Worm (Caenorhabditis elegans) whole organism, young adult: ENCODE data around the gene pqn-27.

Experiments
- B0035.1 ChIP-seq: sonication (generic microtip); optimal IDR thresholded peaks from 2 replicates; lab custom pipeline; 2016; ENCODE audit warnings: missing genetic modification characterization, mild to moderate bottlenecking, missing compliant biosample characterization, missing genotype, missing genetic modification reagents
- B0261.1 ChIP-seq: sonication (generic microtip); optimal IDR thresholded peaks from 2 replicates; lab custom pipeline; 2016; ENCODE audit warnings: mild to moderate bottlenecking, missing genetic modification characterization, moderate library complexity, missing compliant biosample characterization
- B0336.3 ChIP-seq: fragments of 200-800 bp; sonication (Bioruptor generic); IDR thresholded peaks from 2 replicates; pipeline ENCODE4 v1.3.6; 2022; ENCODE audit warnings: missing genetic modification characterization, missing compliant biosample characterization
- C06A6.2 ChIP-seq: fragments of 200-800 bp; sonication (Bioruptor generic); conservative IDR thresholded peaks from 2 replicates; pipeline ENCODE4 v1.3.6; 2022; ENCODE audit warnings: missing genetic modification characterization, missing compliant biosample characterization
- C17E4.6 ChIP-seq: fragments of 200-800 bp; sonication (Bioruptor generic); IDR thresholded peaks from 2 replicates; pipeline ENCODE4 v1.3.6; 2022; ENCODE audit warnings: missing genetic modification reagents, missing genetic modification characterization, missing compliant biosample characterization
- D2030.7 ChIP-seq: fragments of 200-800 bp; sonication (Bioruptor generic); IDR thresholded peaks from 2 replicates; pipeline ENCODE4 v1.3.6; 2022; ENCODE audit warnings: missing genetic modification reagents, missing genetic modification characterization, missing compliant biosample characterization
- F33H1.4 ChIP-seq: fragments of 200-800 bp; sonication (Bioruptor generic); IDR thresholded peaks from 2 replicates; pipeline ENCODE4 v1.3.6; 2022; ENCODE audit warnings: missing genetic modification reagents, missing genetic modification characterization, missing compliant biosample characterization
- F57A8.1 ChIP-seq: fragments of 200-800 bp; sonication (Bioruptor generic); optimal IDR thresholded peaks from 2 replicates; lab custom pipeline; 2018; ENCODE audit warnings: mild to moderate bottlenecking, missing genetic modification characterization, moderate library complexity, missing compliant biosample characterization
- K12H6.12 ChIP-seq: fragments of 200-800 bp; sonication (Bioruptor generic); optimal IDR thresholded peaks from 2 replicates; lab custom pipeline; 2018; ENCODE audit warnings: mild to moderate bottlenecking, missing genetic modification characterization, missing compliant biosample characterization
- Y53G8AR.9 ChIP-seq: fragments of 200-800 bp; sonication (Bioruptor generic); conservative IDR thresholded peaks from 2 replicates; pipeline ENCODE4 v1.3.6; 2022; ENCODE audit warnings: missing genetic modification reagents, missing genetic modification characterization, missing compliant biosample characterization
- Y56A3A.18 ChIP-seq: fragments of 200-800 bp; sonication (Bioruptor generic); IDR thresholded peaks from 2 replicates; pipeline ENCODE4 v1.3.6; 2022; ENCODE audit warnings: missing genetic modification reagents, missing genetic modification characterization, missing compliant biosample characterization
- Y95B8A.8 ChIP-seq: fragments of 200-800 bp; sonication (Bioruptor generic); IDR thresholded peaks from 2 replicates; pipeline ENCODE4 v1.3.6; 2022; ENCODE audit warnings: missing genetic modification reagents, missing genetic modification characterization, missing compliant biosample characterization
- aptf-2 ChIP-seq: fragments of 200-800 bp; sonication (Bioruptor generic); conservative IDR thresholded peaks from 2 replicates; pipeline ENCODE4 v1.3.6; 2022; ENCODE audit warnings: missing genetic modification reagents, missing genetic modification characterization, missing compliant biosample characterization
- athp-1 ChIP-seq: sonication (generic microtip); optimal IDR thresholded peaks from 2 replicates; lab custom pipeline; 2017; ENCODE audit warnings: mild to moderate bottlenecking, missing genetic modification characterization, missing compliant biosample characterization
- attf-3 ChIP-seq: fragments of 200-800 bp; sonication (Bioruptor generic); conservative IDR thresholded peaks from 2 replicates; pipeline ENCODE4 v1.3.6; 2022; ENCODE audit warnings: missing genetic modification reagents, missing genetic modification characterization, missing compliant biosample characterization
- attf-5 ChIP-seq: fragments of 200-800 bp; sonication (Bioruptor generic); optimal IDR thresholded peaks from 2 replicates; lab custom pipeline; 2018; ENCODE audit warnings: mild to moderate bottlenecking, missing genetic modification characterization, missing compliant biosample characterization
- attf-6 ChIP-seq: fragments of 200-800 bp; sonication (Bioruptor generic); IDR thresholded peaks from 2 replicates; pipeline ENCODE4 v1.3.6; 2022; ENCODE audit warnings: missing genetic modification reagents, missing genetic modification characterization, missing compliant biosample characterization
- bed-2 ChIP-seq: fragments of 200-800 bp; sonication (Bioruptor generic); IDR thresholded peaks from 2 replicates; pipeline ENCODE4 v1.3.6; 2022; ENCODE audit warnings: missing genetic modification reagents, missing genetic modification characterization, missing compliant biosample characterization
- ceh-40 ChIP-seq: fragments of 200-800 bp; sonication (Bioruptor generic); IDR thresholded peaks from 2 replicates; pipeline ENCODE4 v1.3.6; 2022; ENCODE audit warnings: missing genetic modification characterization, missing compliant biosample characterization
- chd-7 ChIP-seq: sonication (generic microtip); optimal IDR thresholded peaks from 2 replicates; lab custom pipeline; 2016; ENCODE audit warnings: mild to moderate bottlenecking, missing genetic modification characterization, moderate library complexity, missing compliant biosample characterization
- die-1 ChIP-seq: sonication (generic microtip); optimal IDR thresholded peaks from 2 replicates; lab custom pipeline; 2016; ENCODE audit warnings: missing genotype, mild to moderate bottlenecking, missing genetic modification characterization, missing compliant biosample characterization
- dpff-1 ChIP-seq: sonication (generic microtip); optimal IDR thresholded peaks from 2 replicates; lab custom pipeline; 2017; ENCODE audit warnings: mild to moderate bottlenecking, missing genetic modification characterization, missing compliant biosample characterization
- efl-1 ChIP-seq: fragments of 150-350 bp; optimal IDR thresholded peaks from 2 replicates; lab custom pipeline; 2014; ENCODE audit warnings: missing biosample characterization, missing genetic modification reagents, missing genetic modification characterization
- hmg-1.2 ChIP-seq: fragments of 200-800 bp; sonication (Bioruptor generic); IDR thresholded peaks from 2 replicates; pipeline ENCODE4 v1.3.6; 2022; ENCODE audit warnings: missing genetic modification reagents, missing genetic modification characterization, missing compliant biosample characterization
- hsf-1 ChIP-seq: fragments of 200-800 bp; sonication (Bioruptor generic); IDR thresholded peaks from 2 replicates; pipeline ENCODE4 v1.3.6; 2022; ENCODE audit warnings: missing genetic modification reagents, missing genetic modification characterization, missing compliant biosample characterization
- lin-54 ChIP-seq: fragments of 200-800 bp; sonication (Bioruptor generic); optimal IDR thresholded peaks from 2 replicates; lab custom pipeline; 2018; ENCODE audit warnings: mild to moderate bottlenecking, missing genetic modification characterization, missing compliant biosample characterization
- lir-1 ChIP-seq: fragments of 200-800 bp; sonication (Bioruptor generic); conservative IDR thresholded peaks from 2 replicates; pipeline ENCODE4 v1.3.6; 2022; ENCODE audit warnings: missing genetic modification reagents, missing genetic modification characterization, missing compliant biosample characterization
- lsl-1 ChIP-seq: fragments of 200-800 bp; sonication (Bioruptor generic); optimal IDR thresholded peaks from 2 replicates; lab custom pipeline; 2018; ENCODE audit warnings: mild to moderate bottlenecking, missing genetic modification characterization, moderate library complexity, missing compliant biosample characterization
- madf-6 ChIP-seq: fragments of 200-800 bp; sonication (Bioruptor generic); IDR thresholded peaks from 2 replicates; pipeline ENCODE4 v1.3.6; 2022; ENCODE audit warnings: missing genetic modification reagents, missing genetic modification characterization, missing compliant biosample characterization
- madf-8 ChIP-seq: fragments of 200-800 bp; sonication (Bioruptor generic); conservative IDR thresholded peaks from 2 replicates; pipeline ENCODE4 v1.3.6; 2022; ENCODE audit warnings: missing genetic modification reagents, missing genetic modification characterization, missing compliant biosample characterization
- mcd-1 ChIP-seq: fragments of 200-800 bp; sonication (Bioruptor generic); IDR thresholded peaks from 2 replicates; pipeline ENCODE4 v1.3.6; 2022; ENCODE audit warnings: missing genetic modification reagents, missing genetic modification characterization, missing compliant biosample characterization
- mxl-1 ChIP-seq: sonication (generic microtip); optimal IDR thresholded peaks from 2 replicates; lab custom pipeline; 2016; ENCODE audit warnings: missing genetic modification characterization, missing compliant biosample characterization
- nhr-120 ChIP-seq: fragments of 200-800 bp; sonication (Bioruptor generic); IDR thresholded peaks from 2 replicates; pipeline ENCODE4 v1.3.6; 2022; ENCODE audit warnings: missing genetic modification characterization, missing compliant biosample characterization
- nhr-27 ChIP-seq: fragments of 200-800 bp; sonication (Bioruptor generic); optimal IDR thresholded peaks from 2 replicates; lab custom pipeline; 2018; ENCODE audit warnings: mild to moderate bottlenecking, missing genetic modification characterization, moderate library complexity, missing compliant biosample characterization
- nhr-80 ChIP-seq: sonication (generic microtip); optimal IDR thresholded peaks from 2 replicates; lab custom pipeline; 2016; ENCODE audit warnings: missing genetic modification characterization, missing compliant biosample characterization
- pbrm-1 ChIP-seq: fragments of 200-800 bp; sonication (Bioruptor generic); IDR thresholded peaks from 2 replicates; pipeline ENCODE4 v1.3.6; 2022; ENCODE audit warnings: missing genetic modification reagents, missing genetic modification characterization, missing compliant biosample characterization
- pha-4 ChIP-seq: fragments of 150-350 bp; sonication (generic microtip); optimal IDR thresholded peaks from 2 replicates; lab custom pipeline; 2014; ENCODE audit warnings: missing biosample characterization, missing genetic modification reagents, missing genetic modification characterization
- rcor-1 ChIP-seq: fragments of 200-800 bp; sonication (Bioruptor generic); IDR thresholded peaks from 2 replicates; pipeline ENCODE4 v1.3.6; 2022; ENCODE audit warnings: missing genetic modification reagents, missing genetic modification characterization, missing compliant biosample characterization
- repo-1 ChIP-seq: sonication (generic microtip); optimal IDR thresholded peaks from 2 replicates; lab custom pipeline; 2017; ENCODE audit warnings: mild to moderate bottlenecking, missing genetic modification characterization, missing compliant biosample characterization
- somi-1 ChIP-seq: fragments of 200-800 bp; sonication (Bioruptor generic); optimal IDR thresholded peaks from 2 replicates; lab custom pipeline; 2018; ENCODE audit warnings: mild to moderate bottlenecking, missing genetic modification characterization, missing compliant biosample characterization
- sptf-2 ChIP-seq: fragments of 200-800 bp; sonication (Bioruptor generic); optimal IDR thresholded peaks from 2 replicates; lab custom pipeline; 2018; ENCODE audit warnings: mild to moderate bottlenecking, missing genetic modification characterization, missing compliant biosample characterization
- tlf-1 ChIP-seq: fragments of 200-800 bp; sonication (Bioruptor generic); optimal IDR thresholded peaks from 2 replicates; lab custom pipeline; 2018; ENCODE audit warnings: mild to moderate bottlenecking, missing genetic modification characterization, missing compliant biosample characterization
- zfh-2 ChIP-seq: fragments of 200-800 bp; sonication (Bioruptor generic); conservative IDR thresholded peaks from 2 replicates; pipeline ENCODE4 v1.3.6; 2022; ENCODE audit warnings: missing genetic modification reagents, missing genetic modification characterization, missing compliant biosample characterization
- ztf-22 ChIP-seq: fragments of 200-800 bp; sonication (Bioruptor generic); optimal IDR thresholded peaks from 2 replicates; lab custom pipeline; 2018; ENCODE audit warnings: mild to moderate bottlenecking, missing genetic modification characterization, moderate library complexity, missing compliant biosample characterization
- ztf-25 ChIP-seq: fragments of 200-800 bp; sonication (Bioruptor generic); IDR thresholded peaks from 2 replicates; pipeline ENCODE4 v1.3.6; 2022; ENCODE audit warnings: missing genetic modification reagents, missing genetic modification characterization, missing compliant biosample characterization
- ztf-26 ChIP-seq: sonication (generic microtip); optimal IDR thresholded peaks from 2 replicates; lab custom pipeline; 2017; ENCODE audit warnings: missing genetic modification characterization, missing compliant biosample characterization
- ztf-28 ChIP-seq: fragments of 200-800 bp; sonication (Bioruptor generic); IDR thresholded peaks from 2 replicates; pipeline ENCODE4 v1.3.6; 2022; ENCODE audit warnings: missing genetic modification reagents, missing genetic modification characterization, missing compliant biosample characterization

The pqn-27 gene

ce11 chrII:13460592-13461395, at the start of gene pqn-27:
pqn-27 (minus strand) TSS chrII:13460642.
- no peak for TF ChIP-seq D2030.7 (GFP tag; lab: Robert Waterston, UW)
- peak; percentile 44 for TF ChIP-seq attf-5 (GFP tag; lab: Kevin White, UChicago)
- TF ChIP-seq B0035.1, result peak; percentile 32
- no peak for TF ChIP-seq B0261.1 (tag; lab: Kevin White, UChicago)
- no peak for TF ChIP-seq F33H1.4 (GFP tag; lab: Robert Waterston, UW)
- no peak for TF ChIP-seq dpff-1
- TF ChIP-seq tlf-1 (GFP tag; lab: Kevin White, UChicago), result peak; percentile 56
- TF ChIP-seq lsl-1 (GFP tag; lab: Kevin White, UChicago), result peak; percentile 11
- no peak for TF ChIP-seq ztf-28 (GFP tag; lab: Robert Waterston, UW)
- no peak for TF ChIP-seq nhr-27 (tag; lab: Kevin White, UChicago)
- peak; percentile 54 for TF ChIP-seq mcd-1 (GFP tag; lab: Robert Waterston, UW)
- peak; percentile 65 for TF ChIP-seq ztf-22 (GFP tag; lab: Kevin White, UChicago)
- TF ChIP-seq pha-4 (tag; lab: Kevin White, UChicago), result peak; percentile 80
- TF ChIP-seq sptf-2, result no peak
- TF ChIP-seq K12H6.12 (tag; lab: Kevin White, UChicago), result peak; percentile 71
- peak; percentile 36 for TF ChIP-seq nhr-80
- peak; percentile 58 for TF ChIP-seq somi-1 (GFP tag; lab: Kevin White, UChicago)
- no peak for TF ChIP-seq attf-6 (GFP tag; lab: Robert Waterston, UW)
- no peak for TF ChIP-seq ceh-40 (GFP tag; lab: Robert Waterston, UW)
- TF ChIP-seq athp-1, result peak; percentile 39
- no peak for TF ChIP-seq hmg-1.2
- no peak for TF ChIP-seq aptf-2 (GFP tag; lab: Robert Waterston, UW)
- no peak for TF ChIP-seq bed-2 (GFP tag; lab: Robert Waterston, UW)
- TF ChIP-seq repo-1 (tag; lab: Kevin White, UChicago), result peak; percentile 91
- TF ChIP-seq madf-6, result peak; percentile 68
- no peak for TF ChIP-seq C17E4.6 (GFP tag; lab: Robert Waterston, UW)
- TF ChIP-seq nhr-120 (GFP tag; lab: Robert Waterston, UW), result no peak
- TF ChIP-seq lin-54 (GFP tag; lab: Kevin White, UChicago), result peak; percentile 16
- TF ChIP-seq hsf-1 (GFP tag; lab: Robert Waterston, UW), result no peak
- TF ChIP-seq attf-3 (GFP tag; lab: Robert Waterston, UW), result no peak
- TF ChIP-seq Y53G8AR.9 (GFP tag; lab: Robert Waterston, UW), result peak; percentile 64; the same call in 1 of the 2 replicates
- 0 out of 2 replicates have a peak, but pooled peaks have one; percentile 18 for TF ChIP-seq zfh-2 (GFP tag; lab: Robert Waterston, UW)
- no peak for TF ChIP-seq madf-8
- no peak for TF ChIP-seq F57A8.1 (GFP tag; lab: Kevin White, UChicago)
- TF ChIP-seq Y56A3A.18 (GFP tag; lab: Robert Waterston, UW), result peak; percentile 79; the same call in 1 of the 2 replicates
- peak; percentile 66; the same call in 1 of the 2 replicates for TF ChIP-seq Y95B8A.8 (GFP tag; lab: Robert Waterston, UW)
- no peak for TF ChIP-seq lir-1 (GFP tag; lab: Robert Waterston, UW)
- no peak for TF ChIP-seq die-1 (tag; lab: Kevin White, UChicago)
- no peak for TF ChIP-seq ztf-25 (GFP tag; lab: Robert Waterston, UW)
- TF ChIP-seq efl-1 (GFP tag; lab: Kevin White, UChicago), result no peak
- peak; percentile 85 for TF ChIP-seq ztf-26 (tag; lab: Kevin White, UChicago)
- peak; percentile 62 for TF ChIP-seq chd-7 (tag; lab: Kevin White, UChicago)
- TF ChIP-seq pbrm-1, result peak; percentile 52; the same call in 1 of the 2 replicates
- peak; percentile 70; the same call in 1 of the 2 replicates for TF ChIP-seq B0336.3 (GFP tag; lab: Robert Waterston, UW)
- no peak for TF ChIP-seq mxl-1 (tag; lab: Kevin White, UChicago)
- TF ChIP-seq C06A6.2 (GFP tag; lab: Robert Waterston, UW), result peak; percentile 55; the same call in 1 of the 2 replicates
- TF ChIP-seq rcor-1 (GFP tag; lab: Robert Waterston, UW), result peak; percentile 44; the same call in 1 of the 2 replicates
